Worm (Caenorhabditis elegans): Measurements from ENCODE around the gene B0252.5.

B0252.5 gene

ce11 chrII:6888211-6888610, 30.5 kb downstream of the B0252.5 start:
- TF ChIP-seq nhr-19 (GFP tag; conservative IDR thresholded peaks at IDR 0.05) (peak; percentile 74), F16B12.6 (tag; optimal IDR thresholded peaks at IDR 0.05) (no peak), blmp-1 (tag; optimal IDR thresholded peaks at IDR 0.05) (no peak), unc-130 (tag; optimal IDR thresholded peaks at IDR 0.05) (no peak), C04F5.9 (tag; optimal IDR thresholded peaks at IDR 0.05) (peak; percentile 33), unc-30 (tag; optimal IDR thresholded peaks at IDR 0.05) (no peak), pax-3 (tag; optimal IDR thresholded peaks at IDR 0.05) (peak; percentile 70), unc-86 (tag; optimal IDR thresholded peaks at IDR 0.05) (no peak), nhr-12 (tag; optimal IDR thresholded peaks at IDR 0.05) (no peak), fos-1 (tag; optimal IDR thresholded peaks at IDR 0.05) (no peak), ceh-82 (tag; optimal IDR thresholded peaks at IDR 0.05) (no peak), jun-1 (tag; optimal IDR thresholded peaks at IDR 0.05) (no peak), mdl-1 (tag; optimal IDR thresholded peaks at IDR 0.05) (no peak), vab-15 (tag; optimal IDR thresholded peaks at IDR 0.05) (no peak), pqm-1 (tag; optimal IDR thresholded peaks at IDR 0.05) (no peak), nhr-90 (tag; optimal IDR thresholded peaks at IDR 0.05; ENCODE audit: poor library complexity) (peak; percentile 76), swsn-7 (tag; optimal IDR thresholded peaks at IDR 0.05) (peak; percentile 40), lin-13 (GFP tag; optimal IDR thresholded peaks at IDR 0.05) (peak; percentile 18), ces-1 (GFP tag; optimal IDR thresholded peaks at IDR 0.05) (no peak), ceh-88 (GFP tag; IDR thresholded peaks at IDR 0.05) (peak; percentile 59), egl-27 (tag; optimal IDR thresholded peaks at IDR 0.05) (no peak), skn-1 (tag; optimal IDR thresholded peaks at IDR 0.05) (no peak), ets-5 (GFP tag; IDR thresholded peaks at IDR 0.05) (no peak), fkh-10 (GFP tag; optimal IDR thresholded peaks at IDR 0.05) (no peak), nhr-77 (tag; optimal IDR thresholded peaks at IDR 0.05) (no peak), sox-4 (tag; optimal IDR thresholded peaks at IDR 0.05) (no peak), nhr-20 (tag; optimal IDR thresholded peaks at IDR 0.05) (peak; percentile 78), egl-13 (tag; optimal IDR thresholded peaks at IDR 0.05) (no peak), unc-98 (GFP tag; IDR thresholded peaks at IDR 0.05) (no peak), rnt-1 (tag; optimal IDR thresholded peaks at IDR 0.05) (peak; percentile 43), lsy-2 (tag; optimal IDR thresholded peaks at IDR 0.05) (peak; percentile 21 to 55), zip-4 (GFP tag; optimal IDR thresholded peaks at IDR 0.05) (peak; percentile 33), sptf-1 (tag; optimal IDR thresholded peaks at IDR 0.05) (no peak), hlh-17 (GFP tag; optimal IDR thresholded peaks at IDR 0.05; ENCODE audit: borderline replicate concordance) (no peak), mep-1 (tag; optimal IDR thresholded peaks at IDR 0.05) (no peak), mab-9 (GFP tag; IDR thresholded peaks at IDR 0.05) (0 out of 2 replicates have a peak, but pooled peaks have one; percentile 38), C16A3.4 (tag; optimal IDR thresholded peaks at IDR 0.05) (peak; percentile 39), aly-2 (tag; optimal IDR thresholded peaks at IDR 0.05) (peak; percentile 99), pag-3 (tag; optimal IDR thresholded peaks at IDR 0.05; ENCODE audit: borderline replicate concordance, insufficient read depth) (no peak), irx-1 (tag; optimal IDR thresholded peaks at IDR 0.05) (peak; percentile 2), isw-1 (GFP tag; IDR thresholded peaks at IDR 0.05) (no peak), nhr-11 (tag; optimal IDR thresholded peaks at IDR 0.05) (no peak), nhr-84 (tag; optimal IDR thresholded peaks at IDR 0.05) (no peak), grh-1 (GFP tag; IDR thresholded peaks at IDR 0.05) (0 out of 2 replicates have a peak, but pooled peaks have one; percentile 22), mef-2 (tag; optimal IDR thresholded peaks at IDR 0.05) (no peak), snu-23 (GFP tag; optimal IDR thresholded peaks at IDR 0.05) (peak; percentile 89), ceh-90 (tag; optimal IDR thresholded peaks at IDR 0.05) (no peak), nhr-85 (tag) (peak; percentile 17), lir-3 (tag; optimal IDR thresholded peaks at IDR 0.05; ENCODE audit: poor library complexity) (peak; percentile 46), tlp-1 (tag; optimal IDR thresholded peaks at IDR 0.05) (no peak), ztf-4 (tag; optimal IDR thresholded peaks at IDR 0.05) (peak; percentile 55), lin-15B (tag; optimal IDR thresholded peaks at IDR 0.05) (no peak), nhr-28 (tag; optimal IDR thresholded peaks at IDR 0.05) (no peak), lin-14 (GFP tag; optimal IDR thresholded peaks at IDR 0.05) (peak; percentile 51)

Data from whole organism, L1 larva.